Worm (Caenorhabditis elegans) whole organism, late embryonic: ENCODE results near the gene F26A1.19.

Source experiments
- ceh-19 ChIP-seq: fragments of 200-800 bp; sonication (Bioruptor generic); optimal IDR thresholded peaks from 2 replicates; lab custom pipeline; 2018; ENCODE audit warnings: mild to moderate bottlenecking, missing genetic modification characterization, missing compliant biosample characterization
- fkh-10 ChIP-seq: fragments of 150-350 bp; optimal IDR thresholded peaks from 2 replicates; lab custom pipeline; 2014; ENCODE audit warnings: missing biosample characterization, missing genetic modification reagents, missing genetic modification characterization
- lin-11 ChIP-seq: fragments of 200-800 bp; sonication (Bioruptor generic); optimal IDR thresholded peaks from 2 replicates; lab custom pipeline; 2018; ENCODE audit warnings: mild to moderate bottlenecking, missing genetic modification characterization, missing compliant biosample characterization
- madf-2 ChIP-seq: sonication (generic microtip); optimal IDR thresholded peaks from 2 replicates; lab custom pipeline; 2017; ENCODE audit warnings: missing genetic modification characterization, missing compliant biosample characterization
- nhr-11 ChIP-seq: fragments of 150-350 bp; optimal IDR thresholded peaks from 2 replicates; lab custom pipeline; 2014; ENCODE audit warnings: missing biosample characterization, missing genetic modification characterization
- sox-4 ChIP-seq: sonication (generic microtip); optimal IDR thresholded peaks from 2 replicates; lab custom pipeline; 2017; ENCODE audit warnings: mild to moderate bottlenecking, missing genetic modification characterization, inconsistent platforms, missing compliant biosample characterization
- tbx-2 ChIP-seq: sonication (generic microtip); optimal IDR thresholded peaks from 2 replicates; lab custom pipeline; 2016; ENCODE audit warnings: missing genetic modification characterization, missing compliant biosample characterization

DNA sequence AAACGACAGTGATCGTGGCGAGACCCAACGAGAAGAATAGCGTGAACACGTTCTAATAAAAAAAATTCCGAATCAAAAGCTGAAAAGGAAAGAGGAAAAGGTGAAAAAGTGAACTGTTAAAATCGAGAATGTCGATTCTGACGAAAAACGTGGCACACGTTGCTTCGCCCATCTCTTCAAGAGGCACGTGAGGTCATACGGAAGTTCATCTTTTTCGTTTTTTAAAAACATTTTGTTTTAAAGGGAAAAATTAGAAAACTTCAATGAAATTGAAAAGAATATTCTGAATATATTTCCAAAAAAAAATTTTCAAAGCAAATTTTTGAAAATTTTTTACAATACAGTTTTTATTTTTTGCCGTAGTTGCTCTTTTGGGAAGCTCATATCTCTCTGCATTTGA is 26.3 kb upstream of the F26A1.19 start, which contains the start of gene C38D4.7:
- TF ChIP-seq sox-4 (tag; lab: Kevin White, UChicago) (no peak), lin-11 (no peak), tbx-2 (tag; lab: Kevin White, UChicago) (no peak), madf-2 (tag; lab: Kevin White, UChicago) (no peak), fkh-10 (GFP tag; lab: Kevin White, UChicago) (no peak), ceh-19 (GFP tag; lab: Kevin White, UChicago) (no peak), nhr-11 (tag; lab: Kevin White, UChicago) (no peak)
